Fruit fly (Drosophila melanogaster) whole organism, embryonic: ENCODE measurements around the gene CG5849.

Experiments
- Blimp-1 ChIP-seq: fragments of 200-800 bp; sonication (Bioruptor generic); optimal IDR thresholded peaks from 3 replicates; lab custom pipeline; 2018; ENCODE audit warnings: missing biosample characterization, missing genetic modification characterization, mild to moderate bottlenecking, moderate library complexity, missing genetic modification reagents
- CG10147 ChIP-seq: fragments of 200-800 bp; sonication (Bioruptor generic); optimal IDR thresholded peaks from 2 replicates; lab custom pipeline; 2019; ENCODE audit warnings: missing biosample characterization, mild to moderate bottlenecking, missing genetic modification characterization, moderate library complexity
- CG10267 ChIP-seq: fragments of 200-800 bp; sonication (Bioruptor generic); optimal IDR thresholded peaks from 2 replicates; lab custom pipeline; 2018; ENCODE audit warnings: missing biosample characterization, mild to moderate bottlenecking, missing genetic modification characterization, moderate library complexity
- CG10543 ChIP-seq: fragments of 200-800 bp; sonication (Bioruptor generic); optimal IDR thresholded peaks from 3 replicates; lab custom pipeline; 2017; ENCODE audit warnings: missing biosample characterization, mild to moderate bottlenecking, missing genetic modification characterization, moderate library complexity
- CG10959 ChIP-seq: fragments of 200-800 bp; sonication (Bioruptor generic); IDR thresholded peaks from 2 replicates; pipeline ENCODE4 v1.3.6; 2022; ENCODE audit warnings: missing biosample characterization, missing genetic modification characterization
- CG11504 ChIP-seq: fragments of 200-800 bp; sonication (Bioruptor generic); optimal IDR thresholded peaks from 3 replicates; lab custom pipeline; 2019; ENCODE audit warnings: missing biosample characterization, mild to moderate bottlenecking, missing genetic modification characterization, moderate library complexity
- CG12219 ChIP-seq: fragments of 200-800 bp; sonication (Bioruptor generic); optimal IDR thresholded peaks from 3 replicates; lab custom pipeline; 2018; ENCODE audit warnings: missing biosample characterization, mild to moderate bottlenecking, missing genetic modification characterization
- CG13287 ChIP-seq: fragments of 200-800 bp; sonication (Bioruptor generic); IDR thresholded peaks from 2 replicates; pipeline ENCODE4 v1.3.6; 2022; ENCODE audit warnings: missing biosample characterization, missing genetic modification characterization; ENCODE audit not compliant: partially characterized antibody
- CG14441 ChIP-seq: fragments of 200-800 bp; sonication (Bioruptor generic); IDR thresholded peaks from 2 replicates; pipeline ENCODE4 v1.3.6; 2022; ENCODE audit warnings: missing biosample characterization, missing genetic modification characterization
- CG15696 ChIP-seq: fragments of 200-800 bp; sonication (Bioruptor generic); optimal IDR thresholded peaks from 2 replicates; lab custom pipeline; 2019; ENCODE audit warnings: missing biosample characterization, mild to moderate bottlenecking, missing genetic modification characterization, moderate library complexity
- CG16813 ChIP-seq: fragments of 200-800 bp; sonication (Bioruptor generic); IDR thresholded peaks from 3 replicates; pipeline ENCODE4 v1.3.6; 2022; ENCODE audit warnings: missing biosample characterization, missing genetic modification characterization; ENCODE audit not compliant: partially characterized antibody
- CG18619 ChIP-seq: fragments of 200-800 bp; sonication (Bioruptor generic); optimal IDR thresholded peaks from 3 replicates; lab custom pipeline; 2017; ENCODE audit warnings: missing biosample characterization, mild to moderate bottlenecking, missing genetic modification characterization
- CG2199 ChIP-seq: fragments of 200-800 bp; sonication (Bioruptor generic); IDR thresholded peaks from 3 replicates; pipeline ENCODE4 v1.3.6; 2022; ENCODE audit warnings: missing biosample characterization, missing genetic modification characterization
- CG31441 ChIP-seq: fragments of 200-800 bp; sonication (Bioruptor generic); IDR thresholded peaks from 2 replicates; pipeline ENCODE4 v1.3.6; 2022; ENCODE audit warnings: missing biosample characterization, missing genetic modification characterization
- CG5180 ChIP-seq: fragments of 200-800 bp; sonication (Bioruptor generic); optimal IDR thresholded peaks from 3 replicates; lab custom pipeline; 2017; ENCODE audit warnings: missing biosample characterization, missing genetic modification characterization, mild to moderate bottlenecking, moderate library complexity, missing genetic modification reagents
- CG6683 ChIP-seq: fragments of 200-800 bp; sonication (Bioruptor generic); optimal IDR thresholded peaks from 2 replicates; lab custom pipeline; 2017; ENCODE audit warnings: missing biosample characterization, mild to moderate bottlenecking, missing genetic modification characterization, missing genetic modification reagents
- CG8924 ChIP-seq: fragments of 200-800 bp; optimal IDR thresholded peaks from 3 replicates; lab custom pipeline; 2019; ENCODE audit warnings: missing biosample characterization, mild to moderate bottlenecking, missing genetic modification characterization, moderate library complexity
- CoRest ChIP-seq: fragments of 200-800 bp; sonication (Bioruptor generic); optimal IDR thresholded peaks from 3 replicates; lab custom pipeline; 2018; ENCODE audit warnings: missing biosample characterization, mild to moderate bottlenecking, missing genetic modification characterization, moderate library complexity
- Dbx ChIP-seq: fragments of 200-800 bp; sonication (Bioruptor generic); IDR thresholded peaks from 3 replicates; pipeline ENCODE4 v1.3.6; 2022; ENCODE audit warnings: missing biosample characterization, missing genetic modification characterization
- Deaf1 ChIP-seq: fragments of 200-800 bp; optimal IDR thresholded peaks from 3 replicates; lab custom pipeline; 2019; ENCODE audit warnings: missing biosample characterization, mild to moderate bottlenecking, missing genetic modification characterization, moderate library complexity
- Dp ChIP-seq: fragments of 200-800 bp; sonication (Bioruptor generic); optimal IDR thresholded peaks from 2 replicates; lab custom pipeline; 2018; ENCODE audit warnings: missing biosample characterization, mild to moderate bottlenecking, missing genetic modification characterization, moderate library complexity
- Ets65A ChIP-seq: fragments of 200-800 bp; sonication (Bioruptor generic); peaks from one replicate; lab custom pipeline; 2016; ENCODE audit warnings: missing biosample characterization, missing genetic modification characterization
- Gsc ChIP-seq: fragments of 200-800 bp; sonication (Bioruptor generic); IDR thresholded peaks from 2 replicates; pipeline ENCODE4 v1.3.6; 2022; ENCODE audit warnings: missing biosample characterization, missing genetic modification characterization
- HLH3B ChIP-seq: fragments of 200-800 bp; sonication (Bioruptor generic); IDR thresholded peaks from 2 replicates; pipeline ENCODE4 v1.3.6; 2022; ENCODE audit warnings: missing biosample characterization, missing genetic modification characterization
- HLH54F ChIP-seq: fragments of 200-800 bp; sonication (Bioruptor generic); optimal IDR thresholded peaks from 3 replicates; lab custom pipeline; 2016; ENCODE audit warnings: missing biosample characterization, missing genetic modification characterization
- Hr78 ChIP-seq, 2 experiments: fragments of 200-800 bp in 1 of 2; fragments of >200 bp in 1 of 2; sonication (Bioruptor generic) in 1 of 2; optimal IDR thresholded peaks; 2 replicates each; lab custom pipeline; 2017 to 2019; ENCODE audit warnings: missing biosample characterization in 2 of 2, missing genetic modification characterization in 2 of 2, mild to moderate bottlenecking in 1 of 2, moderate library complexity in 1 of 2
- MTF-1 ChIP-seq: fragments of 200-800 bp; sonication (Bioruptor generic); optimal IDR thresholded peaks from 2 replicates; lab custom pipeline; 2018; ENCODE audit warnings: missing biosample characterization, mild to moderate bottlenecking, missing genetic modification characterization, borderline replicate concordance
- Med ChIP-seq: fragments of 200-800 bp; sonication (Bioruptor generic); peaks from one replicate; lab custom pipeline; 2016; ENCODE audit warnings: missing biosample characterization, missing genetic modification characterization, mild to moderate bottlenecking, inconsistent platforms, moderate library complexity
- Nf-YA ChIP-seq: fragments of 200-800 bp; sonication (Bioruptor generic); IDR thresholded peaks from 2 replicates; pipeline ENCODE4 v1.3.6; 2022; ENCODE audit warnings: missing biosample characterization, missing genetic modification characterization
- NfI ChIP-seq: fragments of 200-800 bp; sonication (Bioruptor generic); optimal IDR thresholded peaks from 3 replicates; lab custom pipeline; 2018; ENCODE audit warnings: missing biosample characterization, mild to moderate bottlenecking, missing genetic modification characterization, moderate library complexity
- Poxn ChIP-seq: fragments of 200-800 bp; sonication (Bioruptor generic); IDR thresholded peaks from 2 replicates; pipeline ENCODE4 v1.3.6; 2022; ENCODE audit warnings: missing biosample characterization, missing genetic modification characterization
- Six4 ChIP-seq: fragments of 200-800 bp; sonication (Bioruptor generic); optimal IDR thresholded peaks from 2 replicates; lab custom pipeline; 2016; ENCODE audit warnings: missing biosample characterization, missing genetic modification characterization
- Sox102F ChIP-seq: fragments of 200-800 bp; sonication (Bioruptor generic); optimal IDR thresholded peaks from 2 replicates; lab custom pipeline; 2018; ENCODE audit warnings: missing biosample characterization, mild to moderate bottlenecking, missing genetic modification characterization, moderate library complexity
- abd-A ChIP-seq: fragments of 200-800 bp; sonication (Bioruptor generic); optimal IDR thresholded peaks from 3 replicates; lab custom pipeline; 2019; ENCODE audit warnings: missing biosample characterization, mild to moderate bottlenecking, missing genetic modification characterization, moderate library complexity
- btn ChIP-seq: fragments of 200-800 bp; sonication (Bioruptor generic); optimal IDR thresholded peaks from 2 replicates; lab custom pipeline; 2016; ENCODE audit warnings: missing biosample characterization, missing genetic modification characterization
- crol ChIP-seq: fragments of 200-800 bp; sonication (Bioruptor generic); IDR thresholded peaks from 2 replicates; pipeline ENCODE4 v1.3.6; 2022; ENCODE audit warnings: missing biosample characterization, missing genetic modification characterization
- danr ChIP-seq: fragments of 200-800 bp; sonication (Bioruptor generic); IDR thresholded peaks from 2 replicates; pipeline ENCODE4 v1.3.6; 2022; ENCODE audit warnings: missing biosample characterization, missing genetic modification characterization
- fd96Cb ChIP-seq: fragments of 200-800 bp; sonication (Bioruptor generic); optimal IDR thresholded peaks from 2 replicates; lab custom pipeline; 2018; ENCODE audit warnings: missing biosample characterization, mild to moderate bottlenecking, missing genetic modification characterization, moderate library complexity
- her ChIP-seq: fragments of 200-800 bp; sonication (Bioruptor generic); optimal IDR thresholded peaks from 2 replicates; lab custom pipeline; 2016; ENCODE audit warnings: missing biosample characterization, missing genetic modification characterization
- jigr1 ChIP-seq: fragments of 200-800 bp; sonication (Bioruptor generic); IDR thresholded peaks from 3 replicates; pipeline ENCODE4 v1.3.6; 2022; ENCODE audit warnings: missing biosample characterization, missing genetic modification characterization
- klu ChIP-seq: fragments of 200-800 bp; sonication (Bioruptor generic); IDR thresholded peaks from 2 replicates; pipeline ENCODE4 v1.3.6; 2022; ENCODE audit warnings: missing biosample characterization, missing genetic modification characterization
- lmd ChIP-seq: fragments of 200-800 bp; sonication (Bioruptor generic); IDR thresholded peaks from 2 replicates; pipeline ENCODE4 v1.3.6; 2022; ENCODE audit warnings: missing biosample characterization, missing genetic modification characterization
- luna ChIP-seq: fragments of 200-800 bp; sonication (Bioruptor generic); optimal IDR thresholded peaks from 2 replicates; lab custom pipeline; 2016; ENCODE audit warnings: missing biosample characterization, missing genetic modification characterization
- nom ChIP-seq: fragments of 200-800 bp; sonication (Bioruptor generic); optimal IDR thresholded peaks from 2 replicates; lab custom pipeline; 2017; ENCODE audit warnings: missing biosample characterization, missing genetic modification characterization, mild to moderate bottlenecking, moderate library complexity, missing genetic modification reagents
- salm ChIP-seq: fragments of 200-800 bp; sonication (Bioruptor generic); optimal IDR thresholded peaks from 2 replicates; lab custom pipeline; 2018; ENCODE audit warnings: missing biosample characterization, mild to moderate bottlenecking, missing genetic modification characterization
- sens-2 ChIP-seq: fragments of 200-800 bp; sonication (Bioruptor generic); IDR thresholded peaks from 2 replicates; pipeline ENCODE4 v1.3.6; 2022; ENCODE audit warnings: missing biosample characterization, missing genetic modification characterization
- slbo ChIP-seq: fragments of 200-800 bp; sonication (Bioruptor generic); IDR thresholded peaks from 2 replicates; pipeline ENCODE4 v1.3.6; 2022; ENCODE audit warnings: missing biosample characterization, missing genetic modification characterization
- vvl ChIP-seq: fragments of 200-800 bp; sonication (Bioruptor generic); IDR thresholded peaks from 2 replicates; pipeline ENCODE4 v1.3.6; 2022; ENCODE audit warnings: missing biosample characterization, missing genetic modification characterization
- z ChIP-seq: fragments of 200-800 bp; sonication (Bioruptor generic); IDR thresholded peaks from 3 replicates; pipeline ENCODE4 v1.3.6; 2022; ENCODE audit warnings: missing biosample characterization, missing genetic modification characterization

CG5849 gene

dm6 chr3R:21781448-21781847 is 41.5 kb downstream of the CG5849 start (continued):
- TF ChIP-seq salm (tag; lab: Kevin White, UChicago) = peak; percentile 3
- peak; percentile 76 for TF ChIP-seq lmd (GFP tag; lab: Robert Waterston, UW)
- peak; percentile 59; the same call in 1 of the 3 replicates for TF ChIP-seq jigr1
- TF ChIP-seq MTF-1 (GFP tag; lab: Kevin White, UChicago) = peak; percentile 4
- TF ChIP-seq CoRest = peak; percentile 76
- TF ChIP-seq Six4 (GFP tag; lab: Kevin White, UChicago) = peak; percentile 45
- TF ChIP-seq CG10959 (GFP tag; lab: Robert Waterston, UW) = 0 out of 2 replicates have a peak, but pooled peaks have one; percentile 34
- TF ChIP-seq CG15696 (tag; lab: Kevin White, UChicago) = peak; percentile 47
- TF ChIP-seq klu = peak; percentile 53; the same call in 1 of the 2 replicates
- peak; percentile 98 for TF ChIP-seq Ets65A
- TF ChIP-seq CG10267 (tag; lab: Kevin White, UChicago) = peak; percentile 64
- TF ChIP-seq Poxn = no peak
- 0 out of 2 replicates have a peak, but pooled peaks have one; percentile 43 for TF ChIP-seq Nf-YA (GFP tag; lab: Robert Waterston, UW)
- peak; percentile 59 for TF ChIP-seq fd96Cb (tag; lab: Kevin White, UChicago)
- TF ChIP-seq CG8924 (tag; lab: Kevin White, UChicago) = peak; percentile 71
- no peak for TF ChIP-seq btn (GFP tag; lab: Kevin White, UChicago)
- TF ChIP-seq her (GFP tag; lab: Kevin White, UChicago) = peak; percentile 3
- no peak for TF ChIP-seq danr
- peak; percentile 57 for TF ChIP-seq HLH3B (GFP tag; lab: Robert Waterston, UW)
- peak; percentile 73 for TF ChIP-seq CG14441 (GFP tag; lab: Robert Waterston, UW)
- TF ChIP-seq CG12219 (GFP tag; lab: Kevin White, UChicago) = peak; percentile 62
- no peak for TF ChIP-seq abd-A
- TF ChIP-seq slbo (GFP tag; lab: Robert Waterston, UW) = peak; percentile 67
- TF ChIP-seq Sox102F (GFP tag; lab: Kevin White, UChicago) = peak; percentile 62
- peak; percentile 34 for TF ChIP-seq luna (GFP tag; lab: Kevin White, UChicago)

- no peak for TF ChIP-seq CG10543
- no peak for TF ChIP-seq CG18619
- peak; percentile 11; the same call in 1 of the 2 replicates for TF ChIP-seq CG13287
- TF ChIP-seq Med (GFP tag; lab: Kevin White, UChicago) = peak; percentile 61
- TF ChIP-seq Dp (GFP tag; lab: Kevin White, UChicago) = no peak
- peak in 1 of 2 experiments; percentile 95 for TF ChIP-seq Hr78 (GFP tag; optimal IDR thresholded peaks at IDR 0.05; lab: Kevin White, UChicago)
- TF ChIP-seq CG11504 (tag; lab: Kevin White, UChicago) = peak; percentile 99
- TF ChIP-seq Gsc (GFP tag; lab: Robert Waterston, UW) = no peak
- TF ChIP-seq Blimp-1 (GFP tag; lab: Kevin White, UChicago) = peak; percentile 18
- no peak for TF ChIP-seq CG6683 (GFP tag; lab: Kevin White, UChicago)
- peak; percentile 34 for TF ChIP-seq nom (GFP tag; lab: Kevin White, UChicago)
- TF ChIP-seq vvl (GFP tag; lab: Robert Waterston, UW) = peak; percentile 41; the same call in 1 of the 2 replicates
- peak; percentile 37; the same call in 1 of the 3 replicates for TF ChIP-seq z (GFP tag; lab: Robert Waterston, UW)
- TF ChIP-seq CG2199 (GFP tag; lab: Robert Waterston, UW) = peak; percentile 87
- peak; percentile 24; the same call in 1 of the 2 replicates for TF ChIP-seq crol (GFP tag; lab: Robert Waterston, UW)
- no peak for TF ChIP-seq HLH54F (GFP tag; lab: Kevin White, UChicago)
- TF ChIP-seq Deaf1 (tag; lab: Kevin White, UChicago) = peak; percentile 67
- TF ChIP-seq CG31441 (GFP tag; lab: Robert Waterston, UW) = no peak
- no peak for TF ChIP-seq NfI
- TF ChIP-seq CG10147 (GFP tag; lab: Kevin White, UChicago) = no peak
- TF ChIP-seq sens-2 (GFP tag; lab: Robert Waterston, UW) = no peak
- TF ChIP-seq CG16813 (GFP tag; lab: Robert Waterston, UW) = no peak
- TF ChIP-seq CG5180 (GFP tag; lab: Kevin White, UChicago) = peak; percentile 95
- TF ChIP-seq Dbx = no peak
- no peak for TF ChIP-seq Poxn
- no peak for TF ChIP-seq jigr1
Observed at dm6 chr3R:21782295-21782922, 42.5 kb downstream of the CG5849 start, which contains the start of gene tsl. TSS of gene tsl (minus strand) at chr3R:21782536.
